Worm (Caenorhabditis elegans): Measurements from ENCODE around the gene cpt-6.

DNA sequence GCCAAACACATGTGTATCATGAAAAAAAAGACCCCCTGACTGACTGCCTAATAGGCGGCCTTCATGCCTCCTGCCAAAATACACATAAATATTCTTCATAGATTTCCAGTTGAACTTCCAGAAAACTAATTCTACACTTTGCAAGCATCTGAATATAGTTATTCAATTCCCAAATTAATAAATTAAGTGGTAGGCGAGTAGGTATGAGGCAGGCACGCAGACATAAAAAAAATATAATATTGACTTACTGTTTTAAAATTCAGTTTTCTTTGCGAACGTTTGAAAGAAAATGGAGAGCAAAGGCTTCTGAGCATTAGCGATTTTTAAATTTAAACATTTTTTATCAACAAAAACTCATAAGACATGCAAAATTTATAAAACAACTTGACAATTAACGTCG, 5.8 kb downstream of the cpt-6 start:
- TF ChIP-seq ama-1 (optimal IDR thresholded peaks at IDR 0.05) (no peak), nhr-11 (tag; optimal IDR thresholded peaks at IDR 0.05) (no peak), lin-13 (GFP tag; optimal IDR thresholded peaks at IDR 0.05) (no peak), mes-2 (tag; optimal IDR thresholded peaks at IDR 0.05; ENCODE audit: poor library complexity, severe bottlenecking) (no peak), ZK546.5 (tag; optimal IDR thresholded peaks at IDR 0.05) (no peak), lin-15B (tag; optimal IDR thresholded peaks at IDR 0.05) (peak; percentile 14)

Data from whole organism, L4 larva.